Worm (Caenorhabditis elegans): Measurements from ENCODE around the gene Y45F3A.8.
A peak's percentile ranks its signal among the peaks of the same experiment; 100 is the strongest.

Gene Y45F3A.8

ce11 chrIII:10634034-10634433 is 41.4 kb upstream of the Y45F3A.8 start (continued):
- TF ChIP-seq madf-10 (tag; optimal IDR thresholded peaks at IDR 0.05) (peak; percentile 35), snpc-1.3 (tag; optimal IDR thresholded peaks at IDR 0.05; ENCODE audit: insufficient read depth) (no peak), nfya-1 (tag; optimal IDR thresholded peaks at IDR 0.05; ENCODE audit: borderline replicate concordance, insufficient read depth) (no peak), F52B5.7 (tag; optimal IDR thresholded peaks at IDR 0.05) (no peak), tbx-9 (tag; optimal IDR thresholded peaks at IDR 0.05; ENCODE audit: borderline replicate concordance) (no peak), ztf-28 (GFP tag; IDR thresholded peaks at IDR 0.05) (no peak), tbp1 (GFP tag; optimal IDR thresholded peaks at IDR 0.05) (peak; percentile 21), efl-1 (GFP tag; optimal IDR thresholded peaks at IDR 0.05) (no peak), lin-54 (GFP tag; optimal IDR thresholded peaks at IDR 0.05) (peak; percentile 32), dpff-1 (tag; optimal IDR thresholded peaks at IDR 0.05) (no peak), ceh-58 (GFP tag; IDR thresholded peaks at IDR 0.05) (no peak), akir-1 (GFP tag; optimal IDR thresholded peaks at IDR 0.05) (no peak), fkh-3 (tag; optimal IDR thresholded peaks at IDR 0.05) (no peak), hlh-26 (GFP tag; conservative IDR thresholded peaks at IDR 0.05) (no peak), ets-4 (GFP tag; optimal IDR thresholded peaks at IDR 0.05) (peak; percentile 46), rcor-1 (GFP tag; IDR thresholded peaks at IDR 0.05) (no peak), Y56A3A.18 (GFP tag; IDR thresholded peaks at IDR 0.05) (0 out of 2 replicates have a peak, but pooled peaks have one; percentile 21), sptf-2 (GFP tag; optimal IDR thresholded peaks at IDR 0.05) (peak; percentile 39), nfyb-1 (GFP tag; IDR thresholded peaks at IDR 0.05) (peak; percentile 75), lag-1 (GFP tag; IDR thresholded peaks at IDR 0.05) (no peak), ztf-18 (tag; optimal IDR thresholded peaks at IDR 0.05) (peak; percentile 44), aptf-3 (GFP tag; IDR thresholded peaks at IDR 0.05) (0 out of 2 replicates have a peak, but pooled peaks have one; percentile 45), madf-3 (GFP tag; IDR thresholded peaks at IDR 0.05) (0 out of 2 replicates have a peak, but pooled peaks have one; percentile 20), ceh-91 (GFP tag; IDR thresholded peaks at IDR 0.05) (no peak), lsy-27 (tag; optimal IDR thresholded peaks at IDR 0.05; ENCODE audit: borderline replicate concordance, insufficient read depth) (no peak), pha-4 (tag; optimal IDR thresholded peaks at IDR 0.05) (no peak), hrde-1 (tag; optimal IDR thresholded peaks at IDR 0.05; ENCODE audit: borderline replicate concordance) (no peak), Y95B8A.8 (GFP tag; IDR thresholded peaks at IDR 0.05) (no peak), nhr-179 (tag; optimal IDR thresholded peaks at IDR 0.05) (no peak), mxl-1 (tag; optimal IDR thresholded peaks at IDR 0.05) (no peak), madf-8 (GFP tag; conservative IDR thresholded peaks at IDR 0.05) (no peak), dpl-1 (GFP tag; optimal IDR thresholded peaks at IDR 0.05) (no peak), madf-6 (GFP tag; IDR thresholded peaks at IDR 0.05) (peak; percentile 13; the same call in 1 of the 2 replicates), B0019.2 (GFP tag; conservative IDR thresholded peaks at IDR 0.05) (no peak), Y53F4B.3 (GFP tag; IDR thresholded peaks at IDR 0.05) (no peak), ama-1 (optimal IDR thresholded peaks at IDR 0.05) (no peak), ama-1 (GFP tag; optimal IDR thresholded peaks at IDR 0.05) (no peak), ztf-22 (GFP tag; optimal IDR thresholded peaks at IDR 0.05) (peak; percentile 17), die-1 (tag; optimal IDR thresholded peaks at IDR 0.05) (no peak), mes-4 (tag; optimal IDR thresholded peaks at IDR 0.05) (no peak), C17E4.6 (GFP tag; IDR thresholded peaks at IDR 0.05) (no peak), ceh-79 (tag; optimal IDR thresholded peaks at IDR 0.05) (no peak), sdz-38 (tag; optimal IDR thresholded peaks at IDR 0.05) (no peak), let-526 (GFP tag; IDR thresholded peaks at IDR 0.05) (no peak), rpc-1 (optimal IDR thresholded peaks at IDR 0.05) (no peak), rpc-1 (tag; optimal IDR thresholded peaks at IDR 0.05) (no peak), somi-1 (GFP tag; optimal IDR thresholded peaks at IDR 0.05) (no peak), mel-28 (tag; optimal IDR thresholded peaks at IDR 0.05; ENCODE audit: borderline replicate concordance) (no peak), B0336.3 (GFP tag; IDR thresholded peaks at IDR 0.05) (peak; percentile 69; the same call in 1 of the 2 replicates), sea-2 (GFP tag; IDR thresholded peaks at IDR 0.05) (no peak)

Data from whole organism, young adult.